Fruit fly (Drosophila melanogaster): ENCODE data around the gene CG43231.

Gene CG43231

dm6 chr2L:17735547-17735958, 31.1 kb downstream of the CG43231 start:
- TF ChIP-seq CG6276 (GFP tag; optimal IDR thresholded peaks at IDR 0.05) = no peak
- TF ChIP-seq esn (GFP tag; optimal IDR thresholded peaks at IDR 0.05) = no peak
- TF ChIP-seq dsx (GFP tag; optimal IDR thresholded peaks at IDR 0.05; ENCODE audit: poor library complexity, severe bottlenecking) = no peak
- peak; percentile 26 for TF ChIP-seq Eip78C (GFP tag)
- TF ChIP-seq CG15336 (GFP tag; IDR thresholded peaks at IDR 0.05) = no peak

dm6 chr2L:17739428-17739827, 34.9 kb downstream of the CG43231 start:
- TF ChIP-seq ss (GFP tag; optimal IDR thresholded peaks at IDR 0.05) (no peak), CG32006 (GFP tag; optimal IDR thresholded peaks at IDR 0.05) (no peak), CG8319 (GFP tag; optimal IDR thresholded peaks at IDR 0.05) (no peak), CG8119 (GFP tag; IDR thresholded peaks at IDR 0.05) (no peak), CG1621 (tag; optimal IDR thresholded peaks at IDR 0.05) (no peak), CG7368 (GFP tag; optimal IDR thresholded peaks at IDR 0.05) (no peak), CG34406 (GFP tag; optimal IDR thresholded peaks at IDR 0.05) (no peak)

- TF ChIP-seq ss (GFP tag; optimal IDR thresholded peaks at IDR 0.05) = peak in 1 of 2 experiments; percentile 39
- no peak for TF ChIP-seq vri (GFP tag; optimal IDR thresholded peaks at IDR 0.05)
Observed at dm6 chr2L:17740417-17740924, 36.0 kb downstream of the CG43231 start.

- TF ChIP-seq CG6792 (GFP tag; optimal IDR thresholded peaks at IDR 0.05) = no peak
- no peak for TF ChIP-seq fkh (GFP tag; optimal IDR thresholded peaks at IDR 0.05)
- no peak for TF ChIP-seq CG9139 (GFP tag; optimal IDR thresholded peaks at IDR 0.05)
- TF ChIP-seq Hr4 (GFP tag; optimal IDR thresholded peaks at IDR 0.05) = no peak
- no peak for TF ChIP-seq Sox102F (GFP tag; optimal IDR thresholded peaks at IDR 0.05)
Observed at dm6 chr2L:17741123-17741522, 36.6 kb downstream of the CG43231 start.

DNA sequence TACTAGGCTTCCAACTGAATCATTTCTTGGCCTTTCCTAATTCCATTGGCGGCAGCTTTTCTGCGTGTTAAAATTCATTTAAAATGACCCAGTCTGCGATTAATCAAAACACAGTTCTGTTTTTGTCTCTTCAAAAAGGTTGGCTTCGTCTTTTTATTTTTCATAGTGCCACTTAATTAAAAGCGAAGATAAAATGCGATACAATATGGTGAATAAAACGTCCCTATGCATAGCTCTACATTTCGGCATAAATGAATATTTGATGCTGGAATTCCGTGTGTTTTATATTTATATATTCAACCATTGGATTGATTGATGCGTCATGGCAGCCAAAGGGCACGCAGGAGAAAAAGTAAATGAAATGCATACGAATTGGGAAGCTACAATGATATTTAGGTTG, 37.0 kb downstream of the CG43231 start:
- TF ChIP-seq CG1621 (tag; optimal IDR thresholded peaks at IDR 0.05) = no peak
- TF ChIP-seq Ets21C (GFP tag; optimal IDR thresholded peaks at IDR 0.05) = no peak
- no peak for TF ChIP-seq CG3919 (GFP tag; optimal IDR thresholded peaks at IDR 0.05)
- no peak for TF ChIP-seq CG8632 (GFP tag; optimal IDR thresholded peaks at IDR 0.05)
- TF ChIP-seq CG11294 (GFP tag; IDR thresholded peaks at IDR 0.05) = no peak
- no peak for TF ChIP-seq Hr39 (GFP tag; optimal IDR thresholded peaks at IDR 0.05)
- TF ChIP-seq svp (GFP tag) = no peak
- TF ChIP-seq topi (GFP tag; optimal IDR thresholded peaks at IDR 0.05) = no peak
- no peak for TF ChIP-seq Hr38 (GFP tag; optimal IDR thresholded peaks at IDR 0.05)
- TF ChIP-seq lz (GFP tag; optimal IDR thresholded peaks at IDR 0.05) = no peak
- TF ChIP-seq acj6 (GFP tag; optimal IDR thresholded peaks at IDR 0.05) = no peak
- TF ChIP-seq CG6854 (GFP tag; optimal IDR thresholded peaks at IDR 0.05) = no peak
- no peak for TF ChIP-seq salr (GFP tag; optimal IDR thresholded peaks at IDR 0.05)
- TF ChIP-seq Hr4 (GFP tag; optimal IDR thresholded peaks at IDR 0.05) = no peak
- TF ChIP-seq spab (GFP tag; optimal IDR thresholded peaks at IDR 0.05) = no peak
- no peak for TF ChIP-seq CG31627 (GFP tag; optimal IDR thresholded peaks at IDR 0.05)
- no peak for TF ChIP-seq Ets96B (tag; optimal IDR thresholded peaks at IDR 0.05)
- TF ChIP-seq CG15336 (GFP tag; IDR thresholded peaks at IDR 0.05) = no peak
- TF ChIP-seq CG6276 (GFP tag; optimal IDR thresholded peaks at IDR 0.05) = no peak
- TF ChIP-seq CG32006 (GFP tag; optimal IDR thresholded peaks at IDR 0.05) = no peak

DNA sequence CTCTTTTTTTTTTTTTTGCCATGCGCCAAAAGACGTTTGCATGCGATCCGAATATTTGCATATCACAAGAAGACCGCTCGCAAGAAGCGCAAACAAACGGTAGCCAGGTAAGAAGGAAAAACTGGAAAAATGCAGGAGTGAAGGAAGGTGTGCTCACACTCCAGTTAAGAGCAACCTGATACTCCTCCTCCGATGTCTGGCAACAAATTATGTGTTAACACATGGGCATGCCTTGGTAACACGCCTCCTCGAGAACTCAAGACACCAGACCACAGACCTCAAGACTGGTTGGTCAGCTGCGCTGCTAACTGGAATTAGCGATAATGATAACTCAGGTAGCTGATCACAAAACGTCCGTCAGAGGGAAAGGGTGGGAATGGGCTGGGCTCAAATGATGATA, 39.3 kb downstream of the CG43231 start:
- TF ChIP-seq Eip78C (GFP tag) = peak; percentile 21
- TF ChIP-seq dsx (GFP tag; optimal IDR thresholded peaks at IDR 0.05; ENCODE audit: poor library complexity, severe bottlenecking) = peak; percentile 20
- TF ChIP-seq ss (GFP tag; optimal IDR thresholded peaks at IDR 0.05) = peak in 1 of 2 experiments; percentile 72
- TF ChIP-seq svp (GFP tag) = no peak
- no peak for TF ChIP-seq CG15336 (GFP tag; IDR thresholded peaks at IDR 0.05)
